Fruit fly (Drosophila melanogaster) S2 (cell line): ENCODE measurements around the gene CG8773.

ENCODE experiments used
- CG8478 ChIP-seq: fragments of >200 bp; optimal IDR thresholded peaks from 2 replicates; lab custom pipeline; 2018
- CTCF ChIP-seq, 2 experiments: fragments of >200 bp; optimal IDR thresholded peaks; 2 replicates each; lab custom pipeline; 2018

Gene CG8773

dm6 chr3R:13294461-13294860, at the start of gene CG8773:
Gene CG8773 (plus strand): TSS chr3R:13294748.
- TF ChIP-seq CTCF (optimal IDR thresholded peaks at IDR 0.05; lab: Kevin White, UChicago), result no peak
- no peak for TF ChIP-seq CG8478 (lab: Kevin White, UChicago)

- TF ChIP-seq CG8478 (lab: Kevin White, UChicago), result no peak
- no peak for TF ChIP-seq CTCF (optimal IDR thresholded peaks at IDR 0.05; lab: Kevin White, UChicago)
Measured at dm6 chr3R:13257110-13257509, 37.4 kb upstream of the CG8773 start.

DNA sequence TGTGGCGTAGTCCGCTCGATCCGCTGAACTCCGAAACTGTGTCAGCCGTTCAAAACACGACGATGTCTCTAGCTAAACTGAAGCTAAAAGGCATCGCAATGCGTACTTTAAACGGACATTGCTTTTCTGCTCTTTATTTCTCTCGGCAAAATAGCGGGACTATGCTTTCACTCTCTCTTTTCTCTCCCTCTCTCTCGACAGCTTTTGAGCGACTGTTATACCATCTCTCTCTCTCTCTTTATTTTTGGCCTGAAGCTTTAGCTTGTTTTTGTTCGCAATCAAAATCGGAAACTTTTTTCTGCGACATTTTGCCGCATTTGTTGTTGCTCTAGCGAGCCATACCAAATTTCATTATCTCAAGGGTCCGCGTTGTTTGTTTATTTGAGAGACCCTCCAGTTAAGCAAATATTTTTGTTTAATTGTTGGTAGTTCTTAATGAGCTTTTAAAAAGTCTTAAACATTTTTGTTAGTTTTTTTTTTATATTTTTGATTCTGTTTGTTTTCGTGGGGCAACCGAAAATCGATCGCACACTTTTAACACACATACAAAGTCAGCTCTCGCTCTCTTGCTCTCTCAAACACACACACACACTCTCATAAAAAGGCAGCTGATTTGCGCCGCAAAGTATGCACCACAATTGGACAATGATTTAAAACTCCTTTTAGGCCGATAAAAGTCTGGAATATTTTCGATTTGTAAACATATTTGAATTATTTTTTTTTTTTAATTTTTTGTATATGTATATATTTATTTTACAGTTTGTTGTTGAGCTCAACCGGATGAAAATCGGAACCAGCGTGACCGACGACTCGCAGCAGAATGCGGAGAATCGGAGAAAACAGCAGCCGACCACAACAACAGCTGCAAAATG, 35.6 kb upstream of the CG8773 start, which contains the start of gene Ace:
Ace (minus strand) TSS at position 822 of the 872 bp plus-strand sequence.
- TF ChIP-seq CTCF (optimal IDR thresholded peaks at IDR 0.05; lab: Kevin White, UChicago) (no peak), CG8478 (lab: Kevin White, UChicago) (no peak)

DNA sequence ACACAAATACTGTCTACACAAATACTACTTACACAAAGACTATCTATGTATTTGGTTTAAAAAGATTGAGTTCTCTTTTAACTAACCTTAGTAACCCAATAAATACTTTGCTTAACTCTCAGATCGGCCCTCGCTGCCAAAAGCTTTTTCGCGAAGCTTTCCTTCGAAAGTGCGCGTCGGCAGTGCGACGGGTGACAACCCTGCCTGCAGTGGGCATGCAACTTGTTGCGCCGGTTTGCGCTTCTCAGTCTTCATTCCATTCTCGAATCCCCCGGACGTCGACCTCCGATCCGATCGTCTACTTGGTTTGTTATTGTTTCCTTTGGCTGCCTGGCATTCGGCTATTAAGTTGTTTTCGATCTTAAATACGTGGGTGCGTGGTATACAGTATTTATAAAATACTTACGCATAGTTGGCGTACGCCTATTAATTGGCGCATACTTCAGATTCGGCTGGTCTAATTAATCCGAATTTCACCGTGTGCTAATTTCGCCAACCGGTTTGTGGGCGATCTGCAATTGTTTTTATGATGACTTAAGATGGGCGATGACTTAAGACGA, 34.4 kb upstream of the CG8773 start, which contains the start of gene CG11686:
CG11686 (plus strand) TSS at position 243 of the 560 bp plus-strand sequence.
- TF ChIP-seq CG8478 (lab: Kevin White, UChicago) (no peak), CTCF (optimal IDR thresholded peaks at IDR 0.05; lab: Kevin White, UChicago) (no peak)

DNA sequence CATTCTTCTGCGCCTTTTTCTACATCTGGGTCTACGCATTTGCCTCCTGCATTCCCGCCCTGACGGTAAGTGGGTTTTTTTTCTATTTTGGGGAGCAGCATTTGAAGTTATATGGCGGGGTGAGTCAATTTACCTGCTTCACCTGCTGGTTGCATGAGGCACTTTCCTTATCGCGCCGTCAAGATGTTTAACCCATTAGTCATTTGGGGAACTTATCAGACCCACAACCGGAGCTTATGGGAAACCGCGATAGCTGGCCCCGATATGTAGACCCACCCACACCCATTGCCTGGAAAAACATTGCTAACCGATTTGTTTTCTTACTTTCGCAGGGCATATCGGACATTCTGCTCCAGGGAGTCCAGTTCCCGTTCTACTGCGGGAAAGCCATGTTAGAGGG, 32.8 kb upstream of the CG8773 start:
- TF ChIP-seq CG8478 (lab: Kevin White, UChicago) (no peak), CTCF (optimal IDR thresholded peaks at IDR 0.05; lab: Kevin White, UChicago) (no peak)

DNA sequence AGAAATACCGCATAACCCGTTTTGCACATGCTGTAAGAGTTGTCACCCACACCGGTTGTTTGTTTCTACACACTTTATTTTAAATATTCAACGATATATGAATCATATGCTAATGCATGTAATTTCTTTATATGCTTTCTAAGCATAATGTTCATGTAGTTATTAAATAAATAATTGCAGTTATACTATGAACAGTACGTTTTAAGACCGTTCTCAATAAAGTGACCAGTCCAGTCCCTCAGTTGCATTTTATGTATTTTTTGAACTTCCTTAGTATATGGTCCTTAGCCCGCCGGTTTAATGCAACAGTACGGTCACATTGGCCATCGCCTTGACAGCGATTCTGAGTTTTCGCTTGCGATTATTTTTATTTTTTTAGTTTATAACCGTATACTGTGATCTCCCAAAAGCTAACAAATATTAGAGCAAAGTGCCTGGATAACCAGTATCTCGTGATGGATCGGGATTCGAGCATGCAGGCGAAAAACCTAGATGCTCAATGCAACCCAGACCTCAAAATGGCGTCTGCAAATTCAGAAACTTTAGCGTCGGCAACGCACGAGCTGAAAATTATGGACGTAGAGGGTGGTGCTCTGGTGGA, 30.4 kb upstream of the CG8773 start, which contains the start of gene Ravus:
Ravus (minus strand) TSS at position 1 of the 601 bp plus-strand sequence.
- TF ChIP-seq CTCF (optimal IDR thresholded peaks at IDR 0.05; lab: Kevin White, UChicago) (no peak), CG8478 (lab: Kevin White, UChicago) (no peak)

DNA sequence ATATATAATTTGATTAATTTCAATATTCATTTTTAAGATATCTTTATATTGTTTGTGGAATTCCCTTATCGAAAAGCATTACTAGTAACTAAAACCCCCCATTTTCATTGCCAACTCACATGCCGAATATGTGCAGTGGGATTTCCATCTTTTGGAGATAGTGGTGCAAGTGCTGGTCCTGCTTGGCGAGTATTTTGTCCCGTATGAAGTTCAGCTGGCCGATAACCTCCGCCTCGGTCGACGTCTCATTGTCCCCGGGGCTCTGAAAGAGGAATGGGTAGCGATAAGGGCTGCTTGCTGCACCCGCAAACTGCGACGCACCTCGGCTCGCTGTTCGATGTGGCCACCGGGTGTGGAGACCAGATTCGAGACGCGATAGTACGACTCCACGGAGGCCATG, 23.9 kb upstream of the CG8773 start:
- TF ChIP-seq CG8478 (lab: Kevin White, UChicago), result no peak
- no peak for TF ChIP-seq CTCF (optimal IDR thresholded peaks at IDR 0.05; lab: Kevin White, UChicago)

dm6 chr3R:13271758-13272157, 22.8 kb upstream of the CG8773 start, which contains the start of gene TBC1D5:
Gene TBC1D5 (minus strand): TSS chr3R:13272011.
- TF ChIP-seq CG8478 (lab: Kevin White, UChicago), result no peak
- TF ChIP-seq CTCF (optimal IDR thresholded peaks at IDR 0.05; lab: Kevin White, UChicago), result no peak

DNA sequence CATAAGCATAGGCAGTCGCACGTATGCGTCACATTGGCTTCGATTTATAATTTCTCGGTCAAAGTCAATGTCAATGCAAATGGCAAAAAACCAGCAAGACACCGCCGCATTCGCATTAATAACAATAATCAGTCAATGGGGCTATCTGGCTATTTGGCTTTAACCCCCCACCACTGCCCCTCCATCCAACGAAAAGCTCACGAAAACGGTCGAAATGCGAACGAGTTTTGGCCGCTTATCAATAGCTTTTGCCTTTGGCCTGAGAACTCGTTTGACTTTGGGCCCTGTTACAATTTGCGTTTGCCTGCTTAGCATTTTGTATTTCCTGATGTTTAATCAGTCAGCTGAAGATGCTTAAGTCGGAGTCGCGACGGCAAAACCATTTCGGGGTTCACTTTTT, 21.1 kb upstream of the CG8773 start:
- TF ChIP-seq CG8478 (lab: Kevin White, UChicago) (no peak), CTCF (optimal IDR thresholded peaks at IDR 0.05; lab: Kevin White, UChicago) (no peak)

DNA sequence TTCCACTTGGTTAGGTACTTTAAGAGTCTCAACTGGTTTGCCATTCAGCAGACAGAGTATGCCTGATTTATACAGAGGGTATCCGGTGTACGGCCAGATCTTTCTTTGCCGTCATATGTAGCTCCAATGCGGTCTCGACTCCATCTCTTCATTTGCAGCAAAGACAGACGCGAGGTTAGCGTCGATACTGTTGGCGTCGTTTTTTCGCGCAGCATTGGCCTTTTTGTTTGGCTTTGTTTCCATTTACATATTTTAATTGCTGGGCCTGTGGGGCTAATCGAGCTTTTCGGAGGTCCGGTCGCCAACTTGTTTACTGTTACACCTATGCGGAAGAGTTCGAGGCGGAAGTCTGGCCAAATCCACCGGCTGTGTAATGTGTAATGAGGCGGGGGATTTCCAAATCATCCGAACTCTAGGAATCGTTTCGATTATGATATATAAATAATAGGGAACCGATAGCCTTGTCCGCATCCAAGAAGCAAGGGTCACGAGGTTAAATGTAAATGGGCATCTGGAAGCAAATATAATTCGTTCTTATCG, 20.2 kb upstream of the CG8773 start:
- TF ChIP-seq CG8478 (lab: Kevin White, UChicago) (no peak), CTCF (optimal IDR thresholded peaks at IDR 0.05; lab: Kevin White, UChicago) (no peak)

- TF ChIP-seq CTCF (optimal IDR thresholded peaks at IDR 0.05; lab: Kevin White, UChicago), result no peak
- no peak for TF ChIP-seq CG8478 (lab: Kevin White, UChicago)
Measured at dm6 chr3R:13275473-13275872, 19.1 kb upstream of the CG8773 start.

DNA sequence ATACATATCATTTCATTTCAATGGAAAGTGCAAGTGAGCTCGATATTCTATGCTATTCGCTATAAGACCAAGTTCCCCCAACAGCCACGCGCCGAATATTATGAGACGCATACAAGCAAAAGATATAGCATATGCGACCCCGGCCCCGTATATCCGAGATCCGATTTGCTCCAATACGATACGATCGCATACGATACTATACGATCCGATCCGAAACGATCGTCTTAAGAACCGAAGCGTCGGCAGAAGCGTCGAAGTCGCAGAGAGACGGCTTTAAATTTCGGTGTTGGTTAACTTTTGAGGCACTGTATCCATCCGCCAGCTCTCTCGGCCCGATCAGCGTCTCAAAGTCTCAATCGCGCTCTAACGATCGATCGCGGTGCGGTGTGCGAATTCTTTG, 15.1 kb upstream of the CG8773 start, which contains the start of gene CG8630:
CG8630 (plus strand) TSS at position 303 of the 400 bp plus-strand sequence.
- TF ChIP-seq CTCF (optimal IDR thresholded peaks at IDR 0.05; lab: Kevin White, UChicago), result no peak
- no peak for TF ChIP-seq CG8478 (lab: Kevin White, UChicago)

DNA sequence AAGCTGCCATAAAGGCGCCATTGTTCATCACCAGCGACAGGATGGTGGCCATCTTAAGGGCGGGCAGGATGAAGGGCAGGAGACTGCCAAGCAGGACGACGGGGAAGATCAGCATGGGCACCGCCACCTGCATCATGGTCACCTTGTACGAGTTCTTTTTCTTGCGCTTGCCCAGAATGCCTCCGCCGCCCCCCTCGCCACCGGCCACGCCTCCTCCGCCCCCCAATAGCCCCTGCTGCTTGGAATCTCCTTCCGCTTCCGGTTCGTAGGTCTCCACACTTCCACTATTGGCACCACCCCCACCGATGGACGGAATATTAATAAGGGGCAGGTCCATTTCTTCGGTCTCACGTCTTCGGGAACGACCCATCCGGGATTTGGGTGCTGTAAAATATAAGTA, 9.4 kb upstream of the CG8773 start:
- TF ChIP-seq CG8478 (lab: Kevin White, UChicago) (no peak), CTCF (optimal IDR thresholded peaks at IDR 0.05; lab: Kevin White, UChicago) (no peak)

DNA sequence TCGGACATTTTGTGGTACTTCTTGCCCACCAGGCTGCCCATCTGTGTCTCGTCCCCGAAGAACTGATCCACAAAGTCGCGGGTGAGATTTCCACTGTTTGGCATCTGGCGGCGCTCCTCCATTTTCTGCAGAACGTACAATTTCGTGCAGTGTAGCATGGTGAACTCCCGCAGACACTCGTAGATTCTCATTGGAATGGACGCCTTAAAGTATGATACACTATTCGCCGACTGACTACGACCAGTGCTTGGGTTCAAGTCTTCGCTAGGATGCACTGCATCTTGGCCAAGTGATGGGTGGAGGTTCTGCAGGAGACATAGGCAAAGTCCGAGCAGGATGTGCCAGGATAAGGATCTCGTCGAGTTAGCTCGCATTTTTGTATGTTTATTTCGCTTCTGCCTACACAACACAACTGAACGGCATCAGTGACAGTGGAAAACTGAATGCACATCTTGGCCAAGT, 8.4 kb upstream of the CG8773 start, which contains the start of gene CG15888:
CG15888 (minus strand) TSS at position 412 of the 462 bp plus-strand sequence.
- no peak for TF ChIP-seq CG8478 (lab: Kevin White, UChicago)
- TF ChIP-seq CTCF (optimal IDR thresholded peaks at IDR 0.05; lab: Kevin White, UChicago), result no peak
